Fruit fly (Drosophila melanogaster): ENCODE data around the gene hzg.

- no peak for TF ChIP-seq CG14050 (GFP tag; IDR thresholded peaks at IDR 0.05)
- no peak for TF ChIP-seq hkb (optimal IDR thresholded peaks at IDR 0.05)
- TF ChIP-seq hkb (GFP tag; IDR thresholded peaks at IDR 0.05) = no peak
Observed at dm6 chr3L:15987635-15988034, 16.9 kb downstream of the hzg start, which contains the start of gene PolD1.
